Worm (Caenorhabditis elegans): Measurements from ENCODE around the gene cut-1.

DNA sequence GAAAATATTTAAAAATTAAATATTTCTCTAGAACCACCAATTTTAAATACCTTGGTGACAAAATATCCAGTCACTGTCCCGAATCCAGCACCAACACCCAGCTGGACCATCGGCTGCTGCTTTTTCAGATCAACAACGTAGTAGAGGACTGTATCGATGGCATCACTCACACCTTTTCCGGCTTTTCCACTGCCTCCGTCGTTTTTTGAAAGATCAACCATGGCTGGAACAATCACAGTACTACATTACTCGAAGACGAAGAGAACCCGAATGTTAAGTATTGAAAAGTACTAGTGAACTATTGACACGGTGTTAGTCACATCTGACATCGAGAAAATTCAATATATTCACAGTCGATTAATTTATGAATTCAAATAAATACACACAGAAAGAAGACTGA is 31.8 kb upstream of the cut-1 start, which contains the start of gene fndc-1:
- TF ChIP-seq zip-5 (tag; optimal IDR thresholded peaks at IDR 0.05) (no peak), nhr-11 (tag; optimal IDR thresholded peaks at IDR 0.05) (no peak), C08G9.2 (tag; optimal IDR thresholded peaks at IDR 0.05) (no peak), ama-1 (optimal IDR thresholded peaks at IDR 0.05) (no peak), fkh-6 (tag; optimal IDR thresholded peaks at IDR 0.05) (no peak), pag-3 (tag; optimal IDR thresholded peaks at IDR 0.05; ENCODE audit: borderline replicate concordance) (no peak), ets-4 (tag; optimal IDR thresholded peaks at IDR 0.05) (no peak)

All from whole organism, late embryonic.